Worm (Caenorhabditis elegans) whole organism, L2 larva: Measurements from ENCODE around the gene F49E12.10.

Experiments
- R02D3.7 ChIP-seq: fragments of 150-350 bp; optimal IDR thresholded peaks from 2 replicates; lab custom pipeline; 2014; ENCODE audit warnings: missing biosample characterization, missing genetic modification characterization
- egl-27 ChIP-seq: sonication (generic microtip); optimal IDR thresholded peaks from 3 replicates; lab custom pipeline; 2017; ENCODE audit warnings: missing biosample characterization, missing genetic modification reagents, missing genetic modification characterization
- elt-1 ChIP-seq: fragments of 150-350 bp; optimal IDR thresholded peaks from 2 replicates; lab custom pipeline; 2014; ENCODE audit warnings: missing biosample characterization, missing genetic modification characterization
- lin-39 ChIP-seq: fragments of 150-350 bp; optimal IDR thresholded peaks from 2 replicates; lab custom pipeline; 2014; ENCODE audit warnings: missing biosample characterization, missing genetic modification reagents, missing genetic modification characterization
- mab-5 ChIP-seq: fragments of 150-350 bp; optimal IDR thresholded peaks from 2 replicates; lab custom pipeline; 2014; ENCODE audit warnings: missing biosample characterization, missing genetic modification characterization
- nhr-11 ChIP-seq: fragments of 150-350 bp; optimal IDR thresholded peaks from 2 replicates; lab custom pipeline; 2014; ENCODE audit warnings: missing biosample characterization, missing genetic modification characterization
- nhr-23 ChIP-seq: fragments of 150-350 bp; optimal IDR thresholded peaks from 2 replicates; lab custom pipeline; 2014; ENCODE audit warnings: missing biosample characterization, missing genetic modification reagents, missing genetic modification characterization
- nhr-237 ChIP-seq: fragments of 150-350 bp; optimal IDR thresholded peaks from 2 replicates; lab custom pipeline; 2014; ENCODE audit warnings: missing biosample characterization, missing genetic modification characterization
- sem-4 ChIP-seq: fragments of 150-350 bp; optimal IDR thresholded peaks from 2 replicates; lab custom pipeline; 2014; ENCODE audit warnings: missing biosample characterization, missing genetic modification reagents, missing genetic modification characterization
- skn-1 ChIP-seq: sonication (generic microtip); optimal IDR thresholded peaks from 2 replicates; lab custom pipeline; 2017; ENCODE audit warnings: missing biosample characterization, missing genetic modification characterization
- sma-3 ChIP-seq: sonication (generic microtip); optimal IDR thresholded peaks from 2 replicates; lab custom pipeline; 2016; ENCODE audit warnings: missing genetic modification reagents, missing genetic modification characterization, missing compliant biosample characterization
- unc-62 ChIP-seq: fragments of 150-350 bp; optimal IDR thresholded peaks from 2 replicates; lab custom pipeline; 2014; ENCODE audit warnings: missing biosample characterization, missing genetic modification reagents, missing genetic modification characterization
- ztf-11 ChIP-seq: sonication (generic microtip); optimal IDR thresholded peaks from 2 replicates; lab custom pipeline; 2017; ENCODE audit warnings: missing biosample characterization, missing genetic modification characterization

- TF ChIP-seq skn-1 (tag; lab: Kevin White, UChicago) = no peak
- TF ChIP-seq nhr-23 (tag; lab: Kevin White, UChicago) = no peak
- no peak for TF ChIP-seq nhr-11 (tag; lab: Kevin White, UChicago)
- no peak for TF ChIP-seq unc-62 (GFP tag; lab: Kevin White, UChicago)
- TF ChIP-seq R02D3.7 (tag; lab: Kevin White, UChicago) = no peak
- no peak for TF ChIP-seq nhr-237 (tag; lab: Kevin White, UChicago)
- no peak for TF ChIP-seq lin-39 (tag; lab: Kevin White, UChicago)
- peak; percentile 17 for TF ChIP-seq elt-1 (tag; lab: Kevin White, UChicago)
- no peak for TF ChIP-seq egl-27
- TF ChIP-seq sem-4 = no peak
- no peak for TF ChIP-seq mab-5 (tag; lab: Kevin White, UChicago)
- no peak for TF ChIP-seq sma-3
- no peak for TF ChIP-seq ztf-11 (tag; lab: Kevin White, UChicago)
Observed at ce11 chrII:8415462-8416037, 24.7 kb downstream of the F49E12.10 start.
